Fruit fly (Drosophila melanogaster) whole organism, embryonic: ENCODE data around the gene ksr.

Experiments
- Abd-B ChIP-seq: fragments of 200-800 bp; sonication (Bioruptor generic); optimal IDR thresholded peaks from 2 replicates; lab custom pipeline; 2018; ENCODE audit warnings: missing biosample characterization, mild to moderate bottlenecking, missing genetic modification characterization, moderate library complexity
- Bgb ChIP-seq: fragments of 200-800 bp; sonication (Bioruptor generic); IDR thresholded peaks from 2 replicates; pipeline ENCODE4 v1.3.6; 2022; ENCODE audit warnings: missing biosample characterization, missing genetic modification characterization; ENCODE audit not compliant: partially characterized antibody
- CG11560 ChIP-seq: fragments of 200-800 bp; sonication (Bioruptor generic); IDR thresholded peaks from 3 replicates; pipeline ENCODE4 v1.3.6; 2022; ENCODE audit warnings: missing biosample characterization, missing genetic modification characterization
- CG12299 ChIP-seq: fragments of 200-800 bp; sonication (Bioruptor generic); optimal IDR thresholded peaks from 2 replicates; lab custom pipeline; 2018; ENCODE audit warnings: missing biosample characterization, mild to moderate bottlenecking, missing genetic modification characterization
- CG15073 ChIP-seq: fragments of 200-800 bp; sonication (Bioruptor generic); optimal IDR thresholded peaks from 2 replicates; lab custom pipeline; 2016; ENCODE audit warnings: missing biosample characterization, missing genetic modification characterization
- CG17186 ChIP-seq: fragments of 200-800 bp; sonication (Bioruptor generic); optimal IDR thresholded peaks from 3 replicates; lab custom pipeline; 2017; ENCODE audit warnings: missing biosample characterization, missing genetic modification reagents, missing genetic modification characterization
- CG17359 ChIP-seq: fragments of 200-800 bp; sonication (Bioruptor generic); optimal IDR thresholded peaks from 3 replicates; lab custom pipeline; 2018; ENCODE audit warnings: missing biosample characterization, mild to moderate bottlenecking, missing genetic modification characterization, moderate library complexity
- CG2116 ChIP-seq: fragments of 200-800 bp; sonication (Bioruptor generic); optimal IDR thresholded peaks from 3 replicates; lab custom pipeline; 2018; ENCODE audit warnings: missing biosample characterization, mild to moderate bottlenecking, missing genetic modification characterization
- CG2129 ChIP-seq: fragments of 200-800 bp; sonication (Bioruptor generic); IDR thresholded peaks from 2 replicates; pipeline ENCODE4 v1.3.6; 2022; ENCODE audit warnings: missing biosample characterization, missing genetic modification characterization; ENCODE audit not compliant: partially characterized antibody
- CG3838 ChIP-seq: fragments of 200-800 bp; sonication (Bioruptor generic); optimal IDR thresholded peaks from 3 replicates; lab custom pipeline; 2016; ENCODE audit warnings: missing biosample characterization, missing genetic modification characterization
- CG3847 ChIP-seq: fragments of 200-800 bp; sonication (Bioruptor generic); IDR thresholded peaks from 2 replicates; pipeline ENCODE4 v1.3.6; 2022; ENCODE audit warnings: missing biosample characterization, missing genetic modification characterization
- CG43689 ChIP-seq: fragments of 200-800 bp; sonication (Bioruptor generic); IDR thresholded peaks from 2 replicates; pipeline ENCODE4 v1.3.6; 2022; ENCODE audit warnings: missing biosample characterization, missing genetic modification characterization
- CG4820 ChIP-seq: fragments of 200-800 bp; sonication (Bioruptor generic); optimal IDR thresholded peaks from 3 replicates; lab custom pipeline; 2016; ENCODE audit warnings: missing biosample characterization, missing genetic modification characterization
- CG7987 ChIP-seq: fragments of 200-800 bp; sonication (Bioruptor generic); optimal IDR thresholded peaks from 2 replicates; lab custom pipeline; 2018; ENCODE audit warnings: missing biosample characterization, mild to moderate bottlenecking, missing genetic modification characterization, moderate library complexity
- CG8290 ChIP-seq, 3 experiments: fragments of 200-800 bp; sonication (Bioruptor generic); optimal IDR thresholded peaks; 2 replicates each; lab custom pipeline; 2016 to 2019; ENCODE audit warnings: missing biosample characterization in 3 of 3, missing genetic modification characterization in 3 of 3, mild to moderate bottlenecking in 2 of 3, moderate library complexity in 1 of 3
- CG9609 ChIP-seq: fragments of 200-800 bp; sonication (Bioruptor generic); optimal IDR thresholded peaks from 3 replicates; lab custom pipeline; 2016; ENCODE audit warnings: missing biosample characterization, missing genetic modification characterization
- D19B ChIP-seq: fragments of 200-800 bp; sonication (Bioruptor generic); optimal IDR thresholded peaks from 2 replicates; lab custom pipeline; 2017; ENCODE audit warnings: missing biosample characterization, mild to moderate bottlenecking, missing genetic modification characterization
- Doc3 ChIP-seq: fragments of 200-800 bp; sonication (Bioruptor generic); IDR thresholded peaks from 3 replicates; pipeline ENCODE4 v1.3.6; 2022; ENCODE audit warnings: missing biosample characterization, missing genetic modification characterization; ENCODE audit not compliant: partially characterized antibody
- ERR ChIP-seq: fragments of 200-800 bp; sonication (Bioruptor generic); optimal IDR thresholded peaks from 2 replicates; lab custom pipeline; 2016; ENCODE audit warnings: missing biosample characterization, missing genetic modification characterization
- Gsc ChIP-seq: fragments of 200-800 bp; sonication (Bioruptor generic); IDR thresholded peaks from 2 replicates; pipeline ENCODE4 v1.3.6; 2022; ENCODE audit warnings: missing biosample characterization, missing genetic modification characterization
- Hr39 ChIP-seq: fragments of >200 bp; optimal IDR thresholded peaks from 2 replicates; lab custom pipeline; 2017
- MESR4 ChIP-seq: fragments of 200-800 bp; sonication (Bioruptor generic); optimal IDR thresholded peaks from 2 replicates; lab custom pipeline; 2018; ENCODE audit warnings: missing biosample characterization, mild to moderate bottlenecking, missing genetic modification characterization, moderate library complexity
- NfI ChIP-seq: fragments of 200-800 bp; sonication (Bioruptor generic); optimal IDR thresholded peaks from 3 replicates; lab custom pipeline; 2018; ENCODE audit warnings: missing biosample characterization, mild to moderate bottlenecking, missing genetic modification characterization, moderate library complexity
- Pdp1 ChIP-seq, 2 experiments: fragments of 200-800 bp; sonication (Bioruptor generic); optimal IDR thresholded peaks; 3 replicates each; lab custom pipeline; 2016; ENCODE audit warnings: missing biosample characterization in 2 of 2, missing genetic modification characterization in 2 of 2, mild to moderate bottlenecking in 1 of 2, moderate library complexity in 1 of 2
- Ptx1 ChIP-seq: fragments of 200-800 bp; sonication (Bioruptor generic); IDR thresholded peaks from 2 replicates; pipeline ENCODE4 v1.3.6; 2022; ENCODE audit warnings: missing biosample characterization, missing genetic modification characterization
- Sry-δ ChIP-seq: fragments of 200-800 bp; sonication (Bioruptor generic); optimal IDR thresholded peaks from 2 replicates; lab custom pipeline; 2016; ENCODE audit warnings: missing biosample characterization, missing genetic modification characterization
- TFAM ChIP-seq: fragments of 200-800 bp; sonication (Bioruptor generic); optimal IDR thresholded peaks from 2 replicates; lab custom pipeline; 2017; ENCODE audit warnings: missing biosample characterization, missing genetic modification characterization, inconsistent platforms
- Usf ChIP-seq: fragments of 200-800 bp; sonication (Bioruptor generic); optimal IDR thresholded peaks from 2 replicates; lab custom pipeline; 2017; ENCODE audit warnings: missing genotype, missing biosample characterization, missing genetic modification characterization
- YL-1 ChIP-seq: fragments of 200-800 bp; sonication (Bioruptor generic); optimal IDR thresholded peaks from 3 replicates; lab custom pipeline; 2017; ENCODE audit warnings: missing biosample characterization, mild to moderate bottlenecking, missing genetic modification characterization
- bowl ChIP-seq: fragments of 200-800 bp; sonication (Bioruptor generic); IDR thresholded peaks from 2 replicates; pipeline ENCODE4 v1.3.6; 2022; ENCODE audit warnings: missing biosample characterization, missing genetic modification characterization
- bsh ChIP-seq, 2 experiments: fragments of 200-800 bp; sonication (Bioruptor generic); optimal IDR thresholded peaks; 2 replicates each; lab custom pipeline; 2017 to 2018; ENCODE audit warnings: mild to moderate bottlenecking in 2 of 2, missing biosample characterization in 2 of 2, missing genetic modification characterization in 2 of 2, moderate library complexity in 1 of 2
- chm ChIP-seq: fragments of 200-800 bp; sonication (Bioruptor generic); IDR thresholded peaks from 2 replicates; pipeline ENCODE4 v1.3.6; 2022; ENCODE audit warnings: missing biosample characterization, missing genetic modification characterization
- crp ChIP-seq, 2 experiments: fragments of 200-800 bp; sonication (Bioruptor generic); optimal IDR thresholded peaks; 2 replicates in 1 of 2; 3 replicates in 1 of 2; lab custom pipeline; 2017; ENCODE audit warnings: missing biosample characterization in 2 of 2, missing genetic modification characterization in 2 of 2, mild to moderate bottlenecking in 1 of 2, moderate library complexity in 1 of 2
- en ChIP-seq: fragments of 200-800 bp; sonication (Bioruptor generic); optimal IDR thresholded peaks from 2 replicates; lab custom pipeline; 2016; ENCODE audit warnings: missing biosample characterization, missing genetic modification characterization
- exex ChIP-seq: fragments of 200-800 bp; sonication (Bioruptor generic); optimal IDR thresholded peaks from 4 replicates; lab custom pipeline; 2018; ENCODE audit warnings: missing biosample characterization, mild to moderate bottlenecking, missing genetic modification characterization, moderate library complexity
- ftz-f1 ChIP-seq: fragments of 200-800 bp; sonication (Bioruptor generic); optimal IDR thresholded peaks from 2 replicates; lab custom pipeline; 2016; ENCODE audit warnings: missing biosample characterization, missing genetic modification characterization
- gce ChIP-seq: fragments of 200-800 bp; sonication (Bioruptor generic); IDR thresholded peaks from 3 replicates; pipeline ENCODE4 v1.3.6; 2022; ENCODE audit warnings: missing biosample characterization, missing genetic modification characterization
- klu ChIP-seq: fragments of 200-800 bp; sonication (Bioruptor generic); IDR thresholded peaks from 2 replicates; pipeline ENCODE4 v1.3.6; 2022; ENCODE audit warnings: missing biosample characterization, missing genetic modification characterization
- kni ChIP-seq: fragments of 200-800 bp; sonication (Bioruptor generic); optimal IDR thresholded peaks from 3 replicates; lab custom pipeline; 2017; ENCODE audit warnings: mild to moderate bottlenecking, missing biosample characterization, missing genetic modification reagents, missing genetic modification characterization
- lab ChIP-seq: fragments of 200-800 bp; sonication (Bioruptor generic); optimal IDR thresholded peaks from 3 replicates; lab custom pipeline; 2017; ENCODE audit warnings: missing biosample characterization, missing genetic modification characterization, mild to moderate bottlenecking, moderate library complexity, missing genetic modification reagents
- luna ChIP-seq: fragments of 200-800 bp; sonication (Bioruptor generic); optimal IDR thresholded peaks from 2 replicates; lab custom pipeline; 2016; ENCODE audit warnings: missing biosample characterization, missing genetic modification characterization
- onecut ChIP-seq: fragments of 200-800 bp; sonication (Bioruptor generic); IDR thresholded peaks from 2 replicates; pipeline ENCODE4 v1.3.6; 2022; ENCODE audit warnings: missing biosample characterization, missing genetic modification characterization
- pan ChIP-seq, 4 experiments: fragments of >200 bp in 3 of 4; fragments of 200-800 bp in 1 of 4; sonication (Bioruptor generic) in 1 of 4; optimal IDR thresholded peaks in 3 of 4; IDR thresholded peaks in 1 of 4; 2 replicates each; pipeline versions ENCODE4 v1.3.6 to Lab custom; 2017 to 2022; ENCODE audit warnings: missing biosample characterization in 2 of 4, missing genetic modification characterization in 2 of 4, mixed read lengths in 1 of 4
- pnt ChIP-seq: fragments of 200-800 bp; sonication (Bioruptor generic); optimal IDR thresholded peaks from 3 replicates; lab custom pipeline; 2016; ENCODE audit warnings: missing biosample characterization, missing genetic modification characterization
- repo ChIP-seq: fragments of 200-800 bp; sonication (Bioruptor generic); optimal IDR thresholded peaks from 2 replicates; lab custom pipeline; 2016; ENCODE audit warnings: missing biosample characterization, missing genetic modification characterization
- run ChIP-seq: fragments of 200-800 bp; sonication (Bioruptor generic); optimal IDR thresholded peaks from 3 replicates; lab custom pipeline; 2018; ENCODE audit warnings: missing biosample characterization, mild to moderate bottlenecking, missing genetic modification characterization
- salm ChIP-seq: fragments of 200-800 bp; sonication (Bioruptor generic); optimal IDR thresholded peaks from 2 replicates; lab custom pipeline; 2018; ENCODE audit warnings: missing biosample characterization, mild to moderate bottlenecking, missing genetic modification characterization
- sug ChIP-seq: fragments of 200-800 bp; optimal IDR thresholded peaks from 2 replicates; lab custom pipeline; 2019; ENCODE audit warnings: missing biosample characterization, mild to moderate bottlenecking, missing genetic modification characterization, moderate library complexity
- vfl ChIP-seq: fragments of 200-800 bp; sonication (Bioruptor generic); optimal IDR thresholded peaks from 2 replicates; lab custom pipeline; 2016; ENCODE audit warnings: missing biosample characterization, missing genetic modification characterization

Gene ksr

DNA sequence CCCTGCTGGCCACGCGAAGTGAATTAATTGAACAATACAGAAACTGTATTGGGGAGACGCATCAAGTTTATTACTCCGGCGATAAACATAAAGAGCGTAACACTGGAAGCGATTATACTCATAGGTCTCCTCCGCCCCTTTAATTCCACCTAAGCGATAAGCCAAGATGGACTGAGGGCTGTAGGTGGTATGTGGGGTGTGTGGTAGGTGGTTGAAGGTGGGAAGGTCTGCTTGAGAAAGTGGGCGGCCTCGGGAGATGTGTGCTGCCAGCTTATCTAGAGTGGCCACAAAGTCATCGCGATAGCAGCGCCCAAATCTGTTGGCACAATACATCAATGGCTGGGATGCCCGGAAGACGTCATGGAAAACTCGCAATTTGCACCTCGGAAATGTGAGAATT is 13.9 kb upstream of the ksr start (continued):
- TF ChIP-seq Sry-δ (no peak), gce (GFP tag; lab: Robert Waterston, UW) (no peak), pan (optimal IDR thresholded peaks at IDR 0.05; lab: Kevin White, UChicago) (no peak), pan (GFP tag; optimal IDR thresholded peaks at IDR 0.05 in 1 of 2, IDR thresholded peaks at IDR 0.05 in 1 of 2) (peak in 1 of 2 experiments; percentile 10), bsh (GFP tag; optimal IDR thresholded peaks at IDR 0.05; lab: Kevin White, UChicago) (no peak), Pdp1 (GFP tag; optimal IDR thresholded peaks at IDR 0.05; lab: Kevin White, UChicago) (peak in 1 of 2 experiments; percentile 9), run (tag; lab: Kevin White, UChicago) (no peak), sug (peak; percentile 85), klu (GFP tag; lab: Robert Waterston, UW) (no peak), ftz-f1 (GFP tag; lab: Kevin White, UChicago) (peak; percentile 56), bowl (peak; percentile 34; the same call in 1 of the 2 replicates)
- TF ChIP-seq, all 482 proteins: peak for 24

DNA sequence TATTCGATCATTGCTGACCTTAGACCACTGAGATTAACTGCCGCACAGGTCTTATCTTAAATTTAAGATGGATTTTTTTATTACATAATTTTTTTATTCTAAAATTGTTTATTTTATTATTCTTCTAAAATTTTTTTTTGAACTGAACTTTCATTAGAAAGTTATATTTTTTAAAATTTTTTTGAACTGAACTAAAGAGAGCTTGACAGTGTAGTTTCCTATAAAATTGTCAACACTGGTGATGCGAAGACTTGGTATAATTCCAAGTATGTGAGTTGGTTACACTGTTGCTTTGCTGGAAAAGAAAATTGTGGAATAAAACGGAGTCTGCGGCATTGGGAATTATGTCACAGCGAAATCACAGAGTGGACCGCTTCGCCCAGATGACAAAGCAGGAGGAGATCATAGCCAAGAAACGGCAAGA is 1.6 kb upstream of the ksr start, which contains the start of gene CG31550:
Gene CG31550 (plus strand): TSS at position 249 of the 424 bp plus-strand sequence.
- TF ChIP-seq kni (GFP tag; lab: Kevin White, UChicago) (no peak), chm (GFP tag; lab: Robert Waterston, UW) (no peak), Bgb (no peak), CG2129 (GFP tag; lab: Robert Waterston, UW) (no peak), CG7987 (GFP tag; lab: Kevin White, UChicago) (peak; percentile 25), CG2116 (GFP tag; lab: Kevin White, UChicago) (peak; percentile 50), D19B (GFP tag; lab: Kevin White, UChicago) (peak; percentile 45), en (GFP tag; lab: Kevin White, UChicago) (no peak), CG17186 (no peak), exex (tag; lab: Kevin White, UChicago) (no peak), NfI (GFP tag; lab: Kevin White, UChicago) (peak; percentile 76), Usf (GFP tag; lab: Kevin White, UChicago) (peak; percentile 33), pnt (GFP tag; lab: Kevin White, UChicago) (peak; percentile 34), salm (peak; percentile 11), crp (GFP tag; optimal IDR thresholded peaks at IDR 0.05; lab: Kevin White, UChicago) (no peak), Ptx1 (GFP tag; lab: Robert Waterston, UW) (peak; percentile 87), Doc3 (GFP tag; lab: Robert Waterston, UW) (no peak), CG15073 (no peak), CG3838 (GFP tag; lab: Kevin White, UChicago) (no peak), repo (GFP tag; lab: Kevin White, UChicago) (no peak), CG43689 (GFP tag; lab: Robert Waterston, UW) (no peak), TFAM (GFP tag; lab: Kevin White, UChicago) (no peak), CG8290 (GFP tag; optimal IDR thresholded peaks at IDR 0.05; lab: Kevin White, UChicago) (peak; percentile 67), CG8290 (tag; optimal IDR thresholded peaks at IDR 0.05; lab: Kevin White, UChicago) (no peak), CG12299 (tag; lab: Kevin White, UChicago) (no peak), onecut (0 out of 2 replicates have a peak, but pooled peaks have one; percentile 30), Abd-B (GFP tag; lab: Kevin White, UChicago) (peak; percentile 74), CG3847 (GFP tag; lab: Robert Waterston, UW) (peak; percentile 81), luna (no peak), CG9609 (GFP tag; lab: Kevin White, UChicago) (peak; percentile 42), ERR (no peak), YL-1 (GFP tag; lab: Kevin White, UChicago) (peak; percentile 82), lab (GFP tag; lab: Kevin White, UChicago) (no peak), Gsc (GFP tag; lab: Robert Waterston, UW) (no peak), vfl (GFP tag; lab: Kevin White, UChicago) (peak; percentile 11), CG11560 (tag; lab: Robert Waterston, UW) (no peak), CG17359 (tag; lab: Kevin White, UChicago) (peak; percentile 72), Hr39 (lab: Kevin White, UChicago) (no peak), CG4820 (GFP tag; lab: Kevin White, UChicago) (peak; percentile 29), MESR4 (GFP tag; lab: Kevin White, UChicago) (peak; percentile 94)
